Fruit fly (Drosophila melanogaster) whole organism, embryonic: ENCODE results near the gene PK1-R.

Experiments used
- Atf-2 ChIP-seq: fragments of 200-800 bp; sonication (Bioruptor generic); optimal IDR thresholded peaks from 2 replicates; lab custom pipeline; 2016; ENCODE audit warnings: missing biosample characterization, missing genetic modification characterization
- C15 ChIP-seq: fragments of 200-800 bp; sonication (Bioruptor generic); IDR thresholded peaks from 3 replicates; pipeline ENCODE4 v1.3.6; 2022; ENCODE audit warnings: missing biosample characterization, missing genetic modification characterization
- CG10274 ChIP-seq: fragments of 200-800 bp; sonication (Bioruptor generic); optimal IDR thresholded peaks from 3 replicates; lab custom pipeline; 2017; ENCODE audit warnings: missing biosample characterization, mild to moderate bottlenecking, missing genetic modification characterization
- CG11093 ChIP-seq: fragments of 200-800 bp; sonication (Bioruptor generic); IDR thresholded peaks from 3 replicates; pipeline ENCODE4 v1.3.6; 2022; ENCODE audit warnings: missing biosample characterization, missing genetic modification characterization
- CG11695 ChIP-seq: fragments of 200-800 bp; sonication (Bioruptor generic); IDR thresholded peaks from 3 replicates; pipeline ENCODE4 v1.3.6; 2022; ENCODE audit warnings: missing biosample characterization, missing genetic modification characterization
- CG1233 ChIP-seq: fragments of 200-800 bp; sonication (Bioruptor generic); optimal IDR thresholded peaks from 4 replicates; lab custom pipeline; 2018; ENCODE audit warnings: missing biosample characterization, mild to moderate bottlenecking, missing genetic modification characterization
- CG12769 ChIP-seq: fragments of 200-800 bp; sonication (Bioruptor generic); optimal IDR thresholded peaks from 2 replicates; lab custom pipeline; 2019; ENCODE audit warnings: missing biosample characterization, mild to moderate bottlenecking, missing genetic modification characterization, moderate library complexity
- CG13287 ChIP-seq: fragments of 200-800 bp; sonication (Bioruptor generic); IDR thresholded peaks from 2 replicates; pipeline ENCODE4 v1.3.6; 2022; ENCODE audit warnings: missing biosample characterization, missing genetic modification characterization; ENCODE audit not compliant: partially characterized antibody
- CG13894 ChIP-seq: fragments of 200-800 bp; sonication (Bioruptor generic); optimal IDR thresholded peaks from 3 replicates; lab custom pipeline; 2018; ENCODE audit warnings: missing biosample characterization, mild to moderate bottlenecking, missing genetic modification characterization, moderate library complexity
- CG15601 ChIP-seq: fragments of 200-800 bp; sonication (Bioruptor generic); optimal IDR thresholded peaks from 3 replicates; lab custom pipeline; 2019; ENCODE audit warnings: missing biosample characterization, mild to moderate bottlenecking, missing genetic modification characterization, moderate library complexity
- CG1647 ChIP-seq: fragments of 200-800 bp; sonication (Bioruptor generic); optimal IDR thresholded peaks from 3 replicates; lab custom pipeline; 2016; ENCODE audit warnings: missing biosample characterization, missing genetic modification characterization
- CG2678 ChIP-seq: fragments of 200-800 bp; sonication (Bioruptor generic); optimal IDR thresholded peaks from 3 replicates; lab custom pipeline; 2019; ENCODE audit warnings: missing biosample characterization, mild to moderate bottlenecking, missing genetic modification characterization, moderate library complexity
- CG2889 ChIP-seq: fragments of 200-800 bp; sonication (Bioruptor generic); IDR thresholded peaks from 3 replicates; pipeline ENCODE4 v1.3.6; 2022; ENCODE audit warnings: missing biosample characterization, missing genetic modification characterization
- CG3163 ChIP-seq: fragments of 200-800 bp; sonication (Bioruptor generic); optimal IDR thresholded peaks from 3 replicates; lab custom pipeline; 2016; ENCODE audit warnings: missing biosample characterization, missing genetic modification characterization
- CG42726 ChIP-seq: fragments of 200-800 bp; sonication (Bioruptor generic); IDR thresholded peaks from 2 replicates; pipeline ENCODE4 v1.3.6; 2022; ENCODE audit warnings: missing biosample characterization, missing genetic modification characterization; ENCODE audit not compliant: partially characterized antibody
- CG8281 ChIP-seq: fragments of 200-800 bp; sonication (Bioruptor generic); optimal IDR thresholded peaks from 2 replicates; lab custom pipeline; 2018; ENCODE audit warnings: missing biosample characterization, mild to moderate bottlenecking, missing genetic modification characterization, moderate library complexity
- CG8924 ChIP-seq: fragments of 200-800 bp; optimal IDR thresholded peaks from 3 replicates; lab custom pipeline; 2019; ENCODE audit warnings: missing biosample characterization, mild to moderate bottlenecking, missing genetic modification characterization, moderate library complexity
- CG8944 ChIP-seq: fragments of 200-800 bp; sonication (Bioruptor generic); optimal IDR thresholded peaks from 3 replicates; lab custom pipeline; 2016; ENCODE audit warnings: missing biosample characterization, missing genetic modification characterization
- Chrac-16 ChIP-seq: fragments of 200-800 bp; sonication (Bioruptor generic); optimal IDR thresholded peaks from 3 replicates; lab custom pipeline; 2016; ENCODE audit warnings: missing biosample characterization, missing genetic modification characterization
- Dbx ChIP-seq: fragments of 200-800 bp; sonication (Bioruptor generic); IDR thresholded peaks from 3 replicates; pipeline ENCODE4 v1.3.6; 2022; ENCODE audit warnings: missing biosample characterization, missing genetic modification characterization
- Dip3 ChIP-seq: fragments of 200-800 bp; sonication (Bioruptor generic); optimal IDR thresholded peaks from 3 replicates; lab custom pipeline; 2016; ENCODE audit warnings: missing biosample characterization, missing genetic modification characterization
- E2f2 ChIP-seq: fragments of 200-800 bp; sonication (Bioruptor generic); IDR thresholded peaks from 2 replicates; pipeline ENCODE4 v1.3.6; 2022; ENCODE audit warnings: missing biosample characterization, missing genetic modification characterization
- Fer1 ChIP-seq: fragments of 200-800 bp; sonication (Bioruptor generic); optimal IDR thresholded peaks from 2 replicates; lab custom pipeline; 2017; ENCODE audit warnings: missing biosample characterization, mild to moderate bottlenecking, missing genetic modification characterization
- Gsc ChIP-seq: fragments of 200-800 bp; sonication (Bioruptor generic); IDR thresholded peaks from 2 replicates; pipeline ENCODE4 v1.3.6; 2022; ENCODE audit warnings: missing biosample characterization, missing genetic modification characterization
- HLHmδ ChIP-seq: fragments of 200-800 bp; sonication (Bioruptor generic); optimal IDR thresholded peaks from 2 replicates; lab custom pipeline; 2018; ENCODE audit warnings: missing biosample characterization, mild to moderate bottlenecking, missing genetic modification characterization, moderate library complexity
- Hr51 ChIP-seq, 2 experiments: fragments of 200-800 bp; sonication (Bioruptor generic); optimal IDR thresholded peaks; 2 replicates in 1 of 2; 3 replicates in 1 of 2; lab custom pipeline; 2016 to 2018; ENCODE audit warnings: missing biosample characterization in 2 of 2, missing genetic modification characterization in 2 of 2, mild to moderate bottlenecking in 1 of 2, moderate library complexity in 1 of 2
- Mad ChIP-seq: fragments of 200-800 bp; sonication (Bioruptor generic); optimal IDR thresholded peaks from 2 replicates; lab custom pipeline; 2016; ENCODE audit warnings: missing biosample characterization, missing genetic modification characterization
- Neu2 ChIP-seq: fragments of 200-800 bp; sonication (Bioruptor generic); optimal IDR thresholded peaks from 3 replicates; lab custom pipeline; 2016; ENCODE audit warnings: missing biosample characterization, missing genetic modification characterization, borderline replicate concordance
- Nf-YC ChIP-seq: fragments of 200-800 bp; optimal IDR thresholded peaks from 3 replicates; lab custom pipeline; 2019; ENCODE audit warnings: missing biosample characterization, mild to moderate bottlenecking, missing genetic modification characterization, moderate library complexity
- Scr ChIP-seq: fragments of 200-800 bp; sonication (Bioruptor generic); IDR thresholded peaks from 2 replicates; pipeline ENCODE4 v1.3.6; 2022; ENCODE audit warnings: missing biosample characterization, missing genetic modification characterization; ENCODE audit not compliant: partially characterized antibody
- al ChIP-seq: fragments of 200-800 bp; sonication (Bioruptor generic); IDR thresholded peaks from 2 replicates; pipeline ENCODE4 v1.3.6; 2022; ENCODE audit warnings: missing biosample characterization, missing genetic modification characterization
- dm ChIP-seq: fragments of 200-800 bp; sonication (Bioruptor generic); optimal IDR thresholded peaks from 3 replicates; lab custom pipeline; 2016; ENCODE audit warnings: missing biosample characterization, missing genetic modification characterization
- dpn ChIP-seq, 2 experiments: fragments of 200-800 bp; sonication (Bioruptor generic); optimal IDR thresholded peaks; 3 replicates each; lab custom pipeline; 2016; ENCODE audit warnings: missing biosample characterization in 2 of 2, missing genetic modification characterization in 2 of 2
- esg ChIP-seq: fragments of 200-800 bp; sonication (Bioruptor generic); conservative IDR thresholded peaks from 2 replicates; pipeline ENCODE4 v1.3.6; 2022; ENCODE audit warnings: missing biosample characterization, missing genetic modification characterization
- eve ChIP-seq, 2 experiments: fragments of >200 bp; optimal IDR thresholded peaks; 2 replicates each; lab custom pipeline; 2017; ENCODE audit warnings: missing biosample characterization in 2 of 2, missing genetic modification characterization in 2 of 2
- ewg ChIP-seq: fragments of 200-800 bp; sonication (Bioruptor generic); optimal IDR thresholded peaks from 3 replicates; lab custom pipeline; 2017; ENCODE audit warnings: mild to moderate bottlenecking, missing biosample characterization, missing genetic modification reagents, missing genetic modification characterization
- eyg ChIP-seq: fragments of 200-800 bp; sonication (Bioruptor generic); optimal IDR thresholded peaks from 3 replicates; lab custom pipeline; 2016; ENCODE audit warnings: missing biosample characterization, missing genetic modification characterization
- gem ChIP-seq: fragments of 200-800 bp; sonication (Bioruptor generic); optimal IDR thresholded peaks from 2 replicates; lab custom pipeline; 2019; ENCODE audit warnings: missing biosample characterization, mild to moderate bottlenecking, missing genetic modification characterization, moderate library complexity
- grau ChIP-seq: fragments of 200-800 bp; optimal IDR thresholded peaks from 3 replicates; lab custom pipeline; 2019; ENCODE audit warnings: missing biosample characterization, mild to moderate bottlenecking, missing genetic modification characterization, moderate library complexity
- ham ChIP-seq: fragments of 200-800 bp; sonication (Bioruptor generic); IDR thresholded peaks from 2 replicates; pipeline ENCODE4 v1.3.6; 2022; ENCODE audit warnings: missing biosample characterization, missing genetic modification characterization
- luna ChIP-seq: fragments of 200-800 bp; sonication (Bioruptor generic); optimal IDR thresholded peaks from 2 replicates; lab custom pipeline; 2016; ENCODE audit warnings: missing biosample characterization, missing genetic modification characterization
- pho ChIP-seq: fragments of 200-800 bp; sonication (Bioruptor generic); optimal IDR thresholded peaks from 2 replicates; lab custom pipeline; 2016; ENCODE audit warnings: missing biosample characterization, missing genetic modification characterization
- pzg ChIP-seq: fragments of 200-800 bp; sonication (Bioruptor generic); optimal IDR thresholded peaks from 3 replicates; lab custom pipeline; 2018; ENCODE audit warnings: missing biosample characterization, mild to moderate bottlenecking, missing genetic modification characterization, moderate library complexity
- row ChIP-seq: fragments of 200-800 bp; sonication (Bioruptor generic); IDR thresholded peaks from 3 replicates; pipeline ENCODE4 v1.3.6; 2022; ENCODE audit warnings: missing biosample characterization, missing genetic modification characterization
- seq ChIP-seq: fragments of 200-800 bp; sonication (Bioruptor generic); IDR thresholded peaks from 2 replicates; pipeline ENCODE4 v1.3.6; 2022; ENCODE audit warnings: missing biosample characterization, missing genetic modification characterization
- twi ChIP-seq: fragments of 200-800 bp; optimal IDR thresholded peaks from 2 replicates; lab custom pipeline; 2019; ENCODE audit warnings: missing biosample characterization, mild to moderate bottlenecking, missing genetic modification characterization, moderate library complexity
- unpg ChIP-seq: fragments of 200-800 bp; sonication (Bioruptor generic); optimal IDR thresholded peaks from 3 replicates; lab custom pipeline; 2018; ENCODE audit warnings: missing biosample characterization, mild to moderate bottlenecking, missing genetic modification characterization, moderate library complexity
- wdn ChIP-seq: fragments of 200-800 bp; sonication (Bioruptor generic); IDR thresholded peaks from 2 replicates; pipeline ENCODE4 v1.3.6; 2022; ENCODE audit warnings: missing biosample characterization, missing genetic modification characterization
- zen2 ChIP-seq: fragments of 200-800 bp; sonication (Bioruptor generic); IDR thresholded peaks from 3 replicates; pipeline ENCODE4 v1.3.6; 2022; ENCODE audit warnings: missing biosample characterization, missing genetic modification characterization; ENCODE audit not compliant: partially characterized antibody

Gene PK1-R

DNA sequence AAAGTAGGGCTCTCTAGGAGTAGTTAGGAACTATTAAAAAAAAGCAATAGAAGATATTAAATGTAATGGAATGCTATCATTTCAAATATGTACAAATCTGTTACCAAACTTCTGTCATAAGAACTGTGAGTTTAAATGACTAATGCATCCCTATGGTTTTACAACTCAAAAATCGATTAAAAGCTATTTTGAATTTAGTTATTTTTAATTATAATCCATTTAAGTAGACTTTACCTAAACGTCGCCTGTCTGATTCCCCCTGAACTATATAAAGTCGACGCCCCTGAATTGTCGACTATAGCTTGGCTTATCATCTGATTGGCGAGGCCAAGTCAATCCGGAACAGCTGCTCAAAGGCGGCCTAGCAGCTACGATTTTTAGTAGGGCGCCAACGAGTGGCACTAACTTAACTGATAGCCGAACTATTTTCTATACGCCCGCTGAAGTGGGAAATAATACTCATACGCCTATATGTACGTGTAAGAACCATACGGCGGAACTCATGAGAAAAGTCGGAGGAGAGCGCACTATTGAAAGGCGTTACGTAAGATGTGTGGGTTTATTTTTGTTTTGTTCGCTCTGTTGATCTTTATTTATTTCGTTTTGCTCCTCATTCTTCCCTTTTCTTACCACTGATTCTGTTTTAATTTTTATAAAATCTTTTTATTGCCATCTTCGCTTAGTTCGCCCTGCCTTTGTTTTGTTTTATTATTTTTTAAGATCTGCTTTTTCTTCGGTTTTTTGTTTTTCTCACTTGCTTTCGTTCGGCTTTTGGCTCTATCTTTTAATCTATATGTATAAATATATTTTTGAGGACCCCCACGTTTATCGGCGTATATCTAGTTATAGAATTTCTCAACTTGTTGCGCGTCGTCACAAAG, 40.7 kb downstream of the PK1-R start (continued):
- TF ChIP-seq CG8944 (GFP tag; lab: Kevin White, UChicago) = no peak
- TF ChIP-seq E2f2 (GFP tag; lab: Robert Waterston, UW) = no peak
- TF ChIP-seq ewg (GFP tag; lab: Kevin White, UChicago) = no peak
- peak; percentile 42 for TF ChIP-seq gem (tag; lab: Kevin White, UChicago)
- no peak for TF ChIP-seq unpg (GFP tag; lab: Kevin White, UChicago)
- TF ChIP-seq grau (tag; lab: Kevin White, UChicago) = peak; percentile 59
- no peak for TF ChIP-seq Chrac-16 (GFP tag; lab: Kevin White, UChicago)
- no peak for TF ChIP-seq CG8281 (tag; lab: Kevin White, UChicago)
- no peak for TF ChIP-seq CG3163 (GFP tag; lab: Kevin White, UChicago)
- TF ChIP-seq Mad = no peak
- 0 out of 2 replicates have a peak, but pooled peaks have one; percentile 14 for TF ChIP-seq esg (GFP tag; lab: Robert Waterston, UW)
- peak; percentile 30 for TF ChIP-seq CG1233 (GFP tag; lab: Kevin White, UChicago)
- peak in 1 of 2 experiments; percentile 1 for TF ChIP-seq dpn (GFP tag; optimal IDR thresholded peaks at IDR 0.05; lab: Kevin White, UChicago)
- no peak for TF ChIP-seq Nf-YC (tag; lab: Kevin White, UChicago)
- no peak for TF ChIP-seq CG13287 (GFP tag; lab: Robert Waterston, UW)
- no peak for TF ChIP-seq pzg (GFP tag; lab: Kevin White, UChicago)
- TF ChIP-seq CG12769 (tag; lab: Kevin White, UChicago) = peak; percentile 22
- no peak for TF ChIP-seq CG11093 (GFP tag; lab: Robert Waterston, UW)
- peak in 1 of 2 experiments; percentile 60 for TF ChIP-seq Hr51 (GFP tag; optimal IDR thresholded peaks at IDR 0.05; lab: Kevin White, UChicago)
- TF ChIP-seq Neu2 = no peak
- TF ChIP-seq Gsc = no peak
- TF ChIP-seq CG15601 (tag; lab: Kevin White, UChicago) = no peak
- TF ChIP-seq eve (GFP tag; optimal IDR thresholded peaks at IDR 0.05; lab: Kevin White, UChicago) = no peak
- peak; percentile 29 for TF ChIP-seq pho (GFP tag; lab: Kevin White, UChicago)
- TF ChIP-seq Dip3 (GFP tag; lab: Kevin White, UChicago) = no peak
- TF ChIP-seq zen2 (GFP tag; lab: Robert Waterston, UW) = no peak
- TF ChIP-seq wdn (GFP tag; lab: Robert Waterston, UW) = no peak
- TF ChIP-seq luna (GFP tag; lab: Kevin White, UChicago) = no peak
- no peak for TF ChIP-seq Scr (GFP tag; lab: Robert Waterston, UW)
- no peak for TF ChIP-seq C15 (GFP tag; lab: Robert Waterston, UW)
- peak; percentile 97 for TF ChIP-seq CG13894
- no peak for TF ChIP-seq twi
- TF ChIP-seq dm (GFP tag; lab: Kevin White, UChicago) = no peak
- no peak for TF ChIP-seq eyg (GFP tag; lab: Kevin White, UChicago)
- TF ChIP-seq HLHmδ (GFP tag; lab: Kevin White, UChicago) = no peak
- peak; percentile 30 for TF ChIP-seq CG10274
- TF ChIP-seq CG1647 (GFP tag; lab: Kevin White, UChicago) = no peak
- no peak for TF ChIP-seq al (GFP tag; lab: Robert Waterston, UW)
- peak; percentile 66 for TF ChIP-seq Fer1
- no peak for TF ChIP-seq CG2889 (GFP tag; lab: Robert Waterston, UW)
- no peak for TF ChIP-seq seq (GFP tag; lab: Robert Waterston, UW)
- no peak for TF ChIP-seq Atf-2 (GFP tag; lab: Kevin White, UChicago)
- TF ChIP-seq CG8924 (tag; lab: Kevin White, UChicago) = no peak
- TF ChIP-seq row (GFP tag; lab: Robert Waterston, UW) = peak; percentile 36
- no peak for TF ChIP-seq ham (GFP tag; lab: Robert Waterston, UW)
- TF ChIP-seq CG42726 (GFP tag; lab: Robert Waterston, UW) = no peak
- TF ChIP-seq Dbx = no peak
- TF ChIP-seq CG11695 = 0 out of 3 replicates have a peak, but pooled peaks have one; percentile 31
- peak; percentile 73 for TF ChIP-seq CG2678 (tag; lab: Kevin White, UChicago)
